Worm (Caenorhabditis elegans) whole organism, midembryonic: Measurements from ENCODE around the gene Y37E11AL.12.

Experiments used
- T22C8.4 ChIP-seq: fragments of 200-800 bp; sonication (Bioruptor generic); IDR thresholded peaks from 2 replicates; pipeline ENCODE4 v1.3.6; 2022; ENCODE audit warnings: missing genetic modification characterization, missing compliant biosample characterization
- cog-1 ChIP-seq: sonication (generic microtip); optimal IDR thresholded peaks from 2 replicates; lab custom pipeline; 2016; ENCODE audit warnings: missing genetic modification characterization, missing compliant biosample characterization
- flt-1 ChIP-seq: fragments of 200-800 bp; sonication (Bioruptor generic); IDR thresholded peaks from 2 replicates; pipeline ENCODE4 v1.3.6; 2022; ENCODE audit warnings: missing genetic modification characterization, missing compliant biosample characterization
- klf-2 ChIP-seq: fragments of 200-800 bp; sonication (Bioruptor generic); conservative IDR thresholded peaks from 2 replicates; pipeline ENCODE4 v1.3.6; 2022; ENCODE audit warnings: missing genetic modification reagents, missing genetic modification characterization, missing compliant biosample characterization
- med-1 ChIP-seq: sonication (generic microtip); optimal IDR thresholded peaks from 2 replicates; lab custom pipeline; 2017; ENCODE audit warnings: missing genetic modification characterization, mild to moderate bottlenecking, missing compliant biosample characterization, antibody characterized with exemption, missing genetic modification reagents; ENCODE audit not compliant: insufficient read depth
- ref-1 ChIP-seq: fragments of 200-800 bp; sonication (Bioruptor generic); conservative IDR thresholded peaks from 2 replicates; pipeline ENCODE4 v1.3.6; 2022; ENCODE audit warnings: missing genetic modification reagents, missing genetic modification characterization, missing compliant biosample characterization
- tab-1 ChIP-seq: fragments of 200-800 bp; sonication (Bioruptor generic); IDR thresholded peaks from 2 replicates; pipeline ENCODE4 v1.3.6; 2022; ENCODE audit warnings: missing genetic modification characterization, missing compliant biosample characterization
- ztf-23 ChIP-seq: fragments of 200-800 bp; sonication (Bioruptor generic); IDR thresholded peaks from 2 replicates; pipeline ENCODE4 v1.3.6; 2022; ENCODE audit warnings: missing genetic modification reagents, missing genetic modification characterization, missing compliant biosample characterization
- ztf-29 ChIP-seq: fragments of 200-800 bp; sonication (Bioruptor generic); IDR thresholded peaks from 2 replicates; pipeline ENCODE4 v1.3.6; 2022; ENCODE audit warnings: missing genetic modification reagents, missing genetic modification characterization, missing compliant biosample characterization

Y37E11AL.12 gene

DNA sequence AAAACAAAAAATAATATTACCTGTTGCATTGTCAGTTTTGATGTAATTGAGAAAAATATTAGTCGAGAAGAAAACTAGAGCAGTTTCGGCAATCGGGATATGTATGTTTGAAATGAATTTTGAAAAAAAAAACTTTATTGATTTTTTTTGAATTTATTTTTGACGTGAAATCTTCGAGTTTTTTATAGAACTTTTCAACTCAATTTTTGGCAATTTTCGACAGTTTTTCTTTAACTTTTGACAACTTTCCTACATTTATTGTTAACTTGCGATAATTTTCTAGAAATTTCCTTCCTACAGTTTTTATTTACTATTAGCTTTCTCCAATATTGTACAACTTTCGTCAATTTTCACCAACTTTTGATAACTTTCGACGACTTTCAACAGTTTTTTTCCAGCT lies at the start of gene Y37E11AL.12:
Y37E11AL.12 (minus strand) TSS at position 101 of the 400 bp plus-strand sequence.
- no peak for TF ChIP-seq med-1
- TF ChIP-seq cog-1, result no peak
- TF ChIP-seq T22C8.4, result no peak
- no peak for TF ChIP-seq ztf-29 (GFP tag; lab: Robert Waterston, UW)
- no peak for TF ChIP-seq ztf-23 (GFP tag; lab: Robert Waterston, UW)
- no peak for TF ChIP-seq klf-2 (GFP tag; lab: Robert Waterston, UW)
- TF ChIP-seq flt-1 (GFP tag; lab: Robert Waterston, UW), result no peak
- TF ChIP-seq ref-1 (GFP tag; lab: Robert Waterston, UW), result no peak
- no peak for TF ChIP-seq tab-1 (GFP tag; lab: Robert Waterston, UW)

DNA sequence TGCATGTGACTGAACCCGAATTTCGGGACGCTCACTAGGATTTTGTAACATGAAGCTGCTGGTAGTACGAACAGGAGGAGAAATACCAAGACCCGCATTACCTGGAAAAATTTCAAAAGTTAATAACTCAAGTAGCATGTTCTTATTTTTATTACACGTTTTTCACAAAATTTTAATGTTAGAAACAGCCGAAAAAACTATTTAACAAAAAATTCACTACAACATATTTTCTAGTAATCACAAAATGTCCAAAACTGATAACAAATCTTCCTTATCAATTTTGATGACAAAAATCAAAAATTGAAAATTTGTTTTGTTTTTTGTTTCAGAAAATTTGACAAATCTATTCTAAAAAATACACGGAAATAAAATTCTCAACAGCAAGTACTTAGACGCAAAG lies 49.2 kb upstream of the Y37E11AL.12 start, which contains the start of gene ugt-45:
ugt-45 (minus strand) TSS at position 101 of the 400 bp plus-strand sequence.
- TF ChIP-seq klf-2 (GFP tag; lab: Robert Waterston, UW), result no peak
- no peak for TF ChIP-seq cog-1
- no peak for TF ChIP-seq T22C8.4
- no peak for TF ChIP-seq med-1

DNA sequence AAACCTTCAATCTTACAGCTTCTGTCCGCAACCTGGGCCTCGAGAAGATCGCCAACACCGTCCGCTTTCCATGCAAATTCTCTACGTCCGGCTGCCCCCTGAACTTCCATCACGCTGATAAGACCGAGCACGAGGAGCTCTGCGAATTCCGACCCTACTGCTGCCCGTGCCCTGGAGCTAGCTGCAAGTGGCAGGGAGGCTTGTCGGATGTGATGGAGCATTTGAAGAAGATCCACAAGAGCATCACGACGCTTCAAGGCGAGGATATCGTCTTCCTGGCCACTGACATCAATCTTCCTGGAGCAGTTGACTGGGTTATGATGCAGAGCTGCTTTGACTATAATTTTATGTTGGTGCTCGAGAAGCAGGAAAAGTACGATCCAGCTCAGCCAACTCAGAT lies 44.0 kb upstream of the Y37E11AL.12 start:
- no peak for TF ChIP-seq flt-1 (GFP tag; lab: Robert Waterston, UW)
- no peak for TF ChIP-seq ref-1 (GFP tag; lab: Robert Waterston, UW)
- TF ChIP-seq tab-1 (GFP tag; lab: Robert Waterston, UW), result no peak
- TF ChIP-seq T22C8.4, result no peak
- TF ChIP-seq ztf-23 (GFP tag; lab: Robert Waterston, UW), result no peak
- TF ChIP-seq ztf-29 (GFP tag; lab: Robert Waterston, UW), result no peak
- no peak for TF ChIP-seq med-1
- TF ChIP-seq klf-2 (GFP tag; lab: Robert Waterston, UW), result no peak
- no peak for TF ChIP-seq cog-1

DNA sequence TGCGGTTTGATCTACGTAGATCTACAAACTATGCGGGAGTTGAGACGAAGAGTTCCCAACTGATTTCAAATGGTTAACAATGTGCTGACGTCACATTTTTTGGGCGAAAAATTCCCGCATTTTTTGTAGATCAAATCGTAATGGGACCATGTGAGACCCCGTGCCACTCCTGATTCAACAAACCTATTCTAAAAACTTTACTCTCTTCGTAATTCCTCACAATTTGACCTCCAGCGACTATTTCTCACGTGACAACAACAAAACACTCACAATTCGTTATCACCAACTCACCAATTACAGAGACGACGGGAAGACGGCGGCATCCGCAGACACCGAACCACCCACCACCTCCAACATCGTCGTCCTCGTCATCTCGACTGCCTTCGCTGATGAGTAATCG lies 42.0 kb upstream of the Y37E11AL.12 start, which contains the start of gene siah-1:
siah-1 (plus strand) TSS at position 301 of the 400 bp plus-strand sequence.
- TF ChIP-seq T22C8.4, result no peak

DNA sequence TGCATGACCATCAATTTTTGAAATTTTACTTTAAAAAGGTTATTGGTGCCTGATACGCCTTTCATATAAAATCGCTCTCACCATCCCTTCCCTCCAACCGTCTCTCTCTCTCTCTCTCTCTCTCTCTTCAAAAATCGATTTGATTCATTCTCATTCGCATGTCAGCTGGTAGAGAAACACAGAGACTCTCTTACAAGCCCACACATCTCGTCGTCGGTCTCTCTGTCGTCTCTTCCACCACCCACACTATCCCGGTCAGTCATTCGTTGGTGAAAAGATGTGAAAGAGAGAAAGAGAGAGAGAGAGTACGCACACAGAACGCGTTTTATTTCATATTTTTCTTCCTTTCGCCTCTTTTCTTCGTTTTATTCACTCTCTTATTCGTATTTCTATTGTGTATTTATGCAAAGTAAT lies 40.6 kb upstream of the Y37E11AL.12 start:
- TF ChIP-seq cog-1 (peak; percentile 79), T22C8.4 (peak; percentile 85), med-1 (no peak), ztf-23 (GFP tag; lab: Robert Waterston, UW) (no peak), klf-2 (GFP tag; lab: Robert Waterston, UW) (no peak), flt-1 (GFP tag; lab: Robert Waterston, UW) (0 out of 2 replicates have a peak, but pooled peaks have one; percentile 47), ref-1 (GFP tag; lab: Robert Waterston, UW) (no peak), tab-1 (GFP tag; lab: Robert Waterston, UW) (no peak), ztf-29 (GFP tag; lab: Robert Waterston, UW) (no peak)

DNA sequence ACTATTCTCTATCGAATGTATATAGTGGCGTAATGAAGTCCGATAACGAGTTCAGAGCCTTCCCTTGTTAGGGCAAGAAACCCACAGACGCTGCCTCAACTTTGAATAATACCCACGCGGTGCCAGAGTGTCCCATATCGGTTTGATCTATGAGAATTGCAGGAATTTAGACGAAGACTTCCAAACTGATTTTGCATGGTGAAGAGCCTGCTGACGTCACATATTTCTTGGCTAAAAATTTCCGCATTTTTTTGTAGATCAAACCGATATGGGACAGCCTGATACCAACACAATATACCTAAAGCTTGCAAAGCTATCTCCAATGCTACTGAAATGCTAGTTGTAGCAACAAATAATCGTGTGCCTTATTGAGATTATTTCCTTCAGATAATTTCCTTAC lies 40.1 kb upstream of the Y37E11AL.12 start:
- TF ChIP-seq tab-1 (GFP tag; lab: Robert Waterston, UW) (no peak), ztf-23 (GFP tag; lab: Robert Waterston, UW) (no peak), klf-2 (GFP tag; lab: Robert Waterston, UW) (no peak)

DNA sequence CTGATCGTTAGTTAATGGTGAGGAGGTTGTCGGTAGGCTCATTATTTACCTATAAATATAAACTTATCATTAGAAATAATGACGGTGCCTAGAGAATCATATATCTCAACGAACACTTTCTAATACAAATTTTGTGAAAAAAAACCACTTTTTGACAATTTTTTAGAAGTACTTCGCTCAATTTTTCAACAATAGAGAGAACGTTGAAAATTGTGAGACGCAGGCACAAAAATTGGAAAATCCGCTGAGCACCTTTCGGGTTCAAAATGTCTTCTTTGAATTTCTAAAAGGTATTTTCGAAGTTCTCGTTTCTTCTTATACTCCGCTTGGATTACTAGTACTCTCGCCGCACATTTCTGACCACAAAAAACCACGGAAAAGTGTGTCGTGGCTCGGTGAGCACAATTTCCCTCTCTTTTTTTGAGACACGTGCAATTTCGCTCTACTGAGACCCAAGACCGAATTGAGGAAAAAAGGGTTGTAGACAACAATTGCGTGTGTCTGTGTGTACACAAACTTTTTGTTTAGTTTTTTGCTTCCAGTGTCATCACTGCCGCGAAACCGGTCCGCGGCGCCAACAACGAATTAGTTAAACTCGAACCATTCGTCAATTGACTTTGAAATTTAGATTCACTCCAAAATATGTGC lies 39.2 kb upstream of the Y37E11AL.12 start, which contains the start of gene nape-1:
nape-1 (minus strand) TSS at position 51 of the 648 bp plus-strand sequence.
- TF ChIP-seq med-1, result no peak
- no peak for TF ChIP-seq cog-1
- no peak for TF ChIP-seq ztf-29 (GFP tag; lab: Robert Waterston, UW)
- no peak for TF ChIP-seq flt-1 (GFP tag; lab: Robert Waterston, UW)

DNA sequence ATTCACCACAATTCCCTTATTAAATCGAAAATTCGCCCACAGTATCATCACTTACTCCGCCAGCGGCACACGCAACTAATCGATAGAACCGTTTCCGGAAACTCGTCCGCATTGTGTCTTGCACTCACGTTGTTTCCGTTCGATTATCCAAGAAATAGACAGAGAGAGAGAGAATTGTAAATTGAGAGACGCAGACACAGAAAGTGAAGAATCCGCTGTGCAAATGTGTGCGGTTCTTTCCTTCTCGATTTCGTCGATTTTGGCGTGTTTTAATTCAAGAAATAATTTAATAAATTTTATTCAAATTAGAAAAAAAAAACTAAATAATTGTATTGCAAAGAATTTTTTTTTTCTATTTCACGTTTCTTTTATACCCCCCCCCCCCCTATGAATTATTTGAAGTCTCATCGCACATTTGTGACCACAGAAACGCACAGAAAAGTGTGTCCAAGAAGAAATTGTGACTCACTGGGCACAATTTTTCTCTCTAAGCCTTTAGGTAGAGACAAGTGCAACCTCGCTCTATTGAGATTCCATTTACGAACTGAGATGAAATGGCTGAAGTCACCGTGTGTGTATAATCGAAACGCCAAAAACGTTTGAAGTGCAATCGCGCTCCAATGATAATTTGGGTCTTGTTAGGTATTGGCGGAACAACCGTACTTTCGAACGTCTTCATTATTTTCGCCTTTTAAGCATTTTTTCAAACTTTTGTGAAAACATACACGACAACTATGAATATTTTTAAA lies 37.0 kb upstream of the Y37E11AL.12 start, which contains the start of gene nape-2:
nape-2 (minus strand) TSS at position 271 of the 749 bp plus-strand sequence.
- TF ChIP-seq flt-1 (GFP tag; lab: Robert Waterston, UW) (no peak), T22C8.4 (peak; percentile 36; the same call in 1 of the 2 replicates), ref-1 (GFP tag; lab: Robert Waterston, UW) (no peak)

DNA sequence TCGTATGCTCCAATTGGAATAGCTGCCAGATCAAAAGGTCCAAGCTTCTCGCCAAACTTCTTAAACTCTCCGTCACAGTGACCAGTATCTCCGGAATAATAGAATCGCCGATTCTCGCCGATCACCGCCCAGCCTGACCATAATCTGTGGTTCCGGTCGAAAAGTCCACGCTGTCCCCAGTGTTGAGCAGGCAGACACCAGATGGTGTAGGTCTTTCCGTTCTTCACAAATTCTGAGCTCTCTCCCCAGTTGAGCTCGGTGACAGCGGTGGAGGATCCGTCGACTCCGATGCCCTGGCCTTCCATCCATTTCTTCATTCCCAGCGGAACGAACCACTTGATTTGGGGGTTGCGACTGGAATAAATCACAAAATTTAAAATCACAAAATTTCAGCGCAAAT lies 34.5 kb upstream of the Y37E11AL.12 start:
- no peak for TF ChIP-seq ztf-29 (GFP tag; lab: Robert Waterston, UW)
- no peak for TF ChIP-seq cog-1
- no peak for TF ChIP-seq ztf-23 (GFP tag; lab: Robert Waterston, UW)
- no peak for TF ChIP-seq flt-1 (GFP tag; lab: Robert Waterston, UW)
- TF ChIP-seq tab-1 (GFP tag; lab: Robert Waterston, UW), result no peak
- TF ChIP-seq T22C8.4, result no peak
- TF ChIP-seq ref-1 (GFP tag; lab: Robert Waterston, UW), result no peak
- no peak for TF ChIP-seq med-1

DNA sequence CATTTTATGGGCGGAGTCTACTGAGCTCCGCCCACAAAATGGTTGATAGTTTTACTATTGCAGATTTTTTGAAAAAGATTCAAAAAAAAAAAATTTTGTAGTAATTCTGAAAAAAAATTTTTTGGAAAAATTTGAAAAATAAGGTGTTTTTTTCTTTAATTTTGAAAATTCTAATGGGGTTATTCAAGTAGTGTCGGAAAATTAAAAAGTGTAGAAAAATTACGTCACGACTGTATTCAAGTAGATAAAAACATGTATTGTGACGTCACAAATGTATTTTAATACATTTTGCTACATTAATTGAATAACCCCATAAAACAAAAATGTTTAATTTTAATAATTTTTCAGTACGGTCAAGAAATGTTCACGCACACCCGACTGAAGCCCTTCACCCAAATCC lies 31.5 kb upstream of the Y37E11AL.12 start:
- TF ChIP-seq klf-2 (GFP tag; lab: Robert Waterston, UW), result no peak

DNA sequence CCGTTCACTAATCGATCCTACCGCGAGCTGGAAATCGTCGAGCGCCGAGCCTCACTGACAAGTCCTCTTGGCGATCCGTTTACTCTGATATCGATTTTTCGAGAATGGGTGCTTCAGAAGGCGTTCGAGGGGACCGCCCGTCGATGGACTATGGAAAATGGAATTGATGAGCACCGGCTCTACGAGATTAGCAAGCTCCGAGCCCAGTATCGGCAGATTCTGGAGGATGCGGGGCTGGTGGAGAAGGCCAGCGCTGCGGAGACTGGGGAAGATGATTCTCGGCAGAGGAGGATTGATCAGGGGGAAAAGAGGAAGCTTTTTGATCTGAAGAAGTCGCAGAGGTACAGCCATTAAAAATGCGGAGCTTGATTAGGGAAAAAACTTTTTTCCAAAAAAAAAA lies 29.6 kb upstream of the Y37E11AL.12 start:
- no peak for TF ChIP-seq T22C8.4
- no peak for TF ChIP-seq ztf-23 (GFP tag; lab: Robert Waterston, UW)
- TF ChIP-seq ztf-29 (GFP tag; lab: Robert Waterston, UW), result no peak
- TF ChIP-seq flt-1 (GFP tag; lab: Robert Waterston, UW), result no peak
- TF ChIP-seq tab-1 (GFP tag; lab: Robert Waterston, UW), result no peak
- TF ChIP-seq cog-1, result no peak
- no peak for TF ChIP-seq ref-1 (GFP tag; lab: Robert Waterston, UW)
- no peak for TF ChIP-seq med-1
- no peak for TF ChIP-seq klf-2 (GFP tag; lab: Robert Waterston, UW)
